Worm (Caenorhabditis elegans) whole organism, L4 larva: ENCODE measurements around the gene mrck-1.

Experiments used
- F26F4.8 ChIP-seq: fragments of 200-800 bp; sonication (Bioruptor generic); conservative IDR thresholded peaks from 2 replicates; pipeline ENCODE4 v1.3.6; 2022; ENCODE audit warnings: missing genetic modification characterization, missing compliant biosample characterization
- F37D6.2 ChIP-seq: sonication (generic microtip); optimal IDR thresholded peaks from 2 replicates; lab custom pipeline; 2016; ENCODE audit warnings: mild to moderate bottlenecking, missing genetic modification characterization, missing compliant biosample characterization
- F49E8.2 ChIP-seq: sonication (generic microtip); optimal IDR thresholded peaks from 2 replicates; lab custom pipeline; 2016; ENCODE audit warnings: missing compliant biosample characterization, mild to moderate bottlenecking, missing genetic modification characterization, borderline replicate concordance
- T20F7.1 ChIP-seq: fragments of 200-800 bp; sonication (Bioruptor generic); optimal IDR thresholded peaks from 2 replicates; lab custom pipeline; 2018; ENCODE audit warnings: mild to moderate bottlenecking, missing genetic modification characterization, missing compliant biosample characterization
- T26A8.4 ChIP-seq: fragments of 200-800 bp; sonication (Bioruptor generic); IDR thresholded peaks from 2 replicates; pipeline ENCODE4 v1.3.6; 2022; ENCODE audit warnings: missing genetic modification characterization, missing compliant biosample characterization
- Y105C5A.15 ChIP-seq: fragments of 200-800 bp; sonication (Bioruptor generic); IDR thresholded peaks from 2 replicates; pipeline ENCODE4 v1.3.6; 2022; ENCODE audit warnings: missing genetic modification characterization, missing compliant biosample characterization
- Y5F2A.4 ChIP-seq: fragments of 200-800 bp; sonication (Bioruptor generic); optimal IDR thresholded peaks from 2 replicates; lab custom pipeline; 2018; ENCODE audit warnings: mild to moderate bottlenecking, missing genetic modification characterization, missing compliant biosample characterization
- arid-1 ChIP-seq: fragments of 200-800 bp; sonication (Bioruptor generic); conservative IDR thresholded peaks from 2 replicates; pipeline ENCODE4 v1.3.6; 2022; ENCODE audit warnings: missing genetic modification reagents, missing genetic modification characterization, missing compliant biosample characterization
- ceh-82 ChIP-seq: sonication (generic microtip); optimal IDR thresholded peaks from 2 replicates; lab custom pipeline; 2017; ENCODE audit warnings: missing biosample characterization, missing genetic modification characterization
- ces-1 ChIP-seq: fragments of 150-350 bp; sonication (generic microtip); optimal IDR thresholded peaks from 4 replicates; lab custom pipeline; 2014; ENCODE audit warnings: missing biosample characterization, missing genetic modification reagents, missing genetic modification characterization
- ctbp-1 ChIP-seq: fragments of 200-800 bp; sonication (Bioruptor generic); IDR thresholded peaks from 2 replicates; pipeline ENCODE4 v1.3.6; 2022; ENCODE audit warnings: missing genetic modification reagents, missing genetic modification characterization, missing compliant biosample characterization
- daf-8 ChIP-seq: fragments of 200-800 bp; sonication (Bioruptor generic); IDR thresholded peaks from 2 replicates; pipeline ENCODE4 v1.3.6; 2022; ENCODE audit warnings: missing genetic modification characterization, missing compliant biosample characterization
- dmd-9 ChIP-seq: fragments of 200-800 bp; sonication (Bioruptor generic); IDR thresholded peaks from 2 replicates; pipeline ENCODE4 v1.3.6; 2022; ENCODE audit warnings: missing genetic modification reagents, missing genetic modification characterization, missing compliant biosample characterization
- duxl-1 ChIP-seq: sonication (generic microtip); optimal IDR thresholded peaks from 2 replicates; lab custom pipeline; 2016; ENCODE audit warnings: mild to moderate bottlenecking, missing genetic modification characterization, moderate library complexity, missing compliant biosample characterization; ENCODE audit not compliant: poor library complexity
- dve-1 ChIP-seq: sonication (generic microtip); optimal IDR thresholded peaks from 2 replicates; lab custom pipeline; 2017; ENCODE audit warnings: antibody characterized with exemption, mild to moderate bottlenecking, missing genetic modification characterization, missing compliant biosample characterization; ENCODE audit not compliant: insufficient read depth
- egl-27 ChIP-seq: sonication (generic microtip); optimal IDR thresholded peaks from 3 replicates; lab custom pipeline; 2017; ENCODE audit warnings: missing biosample characterization, missing genetic modification reagents, missing genetic modification characterization
- egl-43 ChIP-seq: fragments of 200-800 bp; sonication (Bioruptor generic); IDR thresholded peaks from 2 replicates; pipeline ENCODE4 v1.3.6; 2022; ENCODE audit warnings: missing genetic modification reagents, missing genetic modification characterization, missing compliant biosample characterization
- fkh-10 ChIP-seq: fragments of 150-350 bp; optimal IDR thresholded peaks from 2 replicates; lab custom pipeline; 2014; ENCODE audit warnings: missing biosample characterization, missing genetic modification reagents, missing genetic modification characterization
- hif-1 ChIP-seq, 2 experiments: sonication (generic microtip); optimal IDR thresholded peaks; 2 replicates each; lab custom pipeline; 2016 to 2017; ENCODE audit warnings: missing compliant biosample characterization in 2 of 2, missing genetic modification characterization in 2 of 2, missing genetic modification reagents in 2 of 2, missing genotype in 2 of 2, mild to moderate bottlenecking in 1 of 2
- hlh-11 ChIP-seq: fragments of 200-800 bp; sonication (Bioruptor generic); optimal IDR thresholded peaks from 2 replicates; lab custom pipeline; 2018; ENCODE audit warnings: mild to moderate bottlenecking, missing genetic modification characterization, missing compliant biosample characterization
- hlh-30 ChIP-seq: sonication (generic microtip); optimal IDR thresholded peaks from 2 replicates; lab custom pipeline; 2017; ENCODE audit warnings: antibody characterized with exemption, mild to moderate bottlenecking, missing genetic modification characterization, missing compliant biosample characterization; ENCODE audit not compliant: insufficient read depth
- lin-13 ChIP-seq: fragments of 150-350 bp; optimal IDR thresholded peaks from 2 replicates; lab custom pipeline; 2014; ENCODE audit warnings: missing biosample characterization, missing genetic modification reagents, missing genetic modification characterization
- lin-38 ChIP-seq: fragments of 200-800 bp; sonication (Bioruptor generic); IDR thresholded peaks from 2 replicates; pipeline ENCODE4 v1.3.6; 2022; ENCODE audit warnings: missing genetic modification reagents, missing genetic modification characterization, missing compliant biosample characterization
- lin-39 ChIP-seq: fragments of 150-350 bp; optimal IDR thresholded peaks from 2 replicates; lab custom pipeline; 2014; ENCODE audit warnings: missing biosample characterization, missing genetic modification reagents, missing genetic modification characterization
- lir-3 ChIP-seq: sonication (generic microtip); optimal IDR thresholded peaks from 2 replicates; lab custom pipeline; 2016; ENCODE audit warnings: mild to moderate bottlenecking, missing genetic modification characterization, missing compliant biosample characterization
- madf-9 ChIP-seq: fragments of 200-800 bp; sonication (Bioruptor generic); conservative IDR thresholded peaks from 2 replicates; pipeline ENCODE4 v1.3.6; 2022; ENCODE audit warnings: missing genetic modification reagents, missing genetic modification characterization, missing compliant biosample characterization
- mdl-1 ChIP-seq, 2 experiments: fragments of 150-350 bp in 1 of 2; sonication (generic microtip) in 1 of 2; optimal IDR thresholded peaks; 2 replicates each; lab custom pipeline; 2014 to 2017; ENCODE audit warnings: missing biosample characterization in 2 of 2, missing genetic modification characterization in 2 of 2
- mxl-2 ChIP-seq: fragments of 200-800 bp; sonication (Bioruptor generic); conservative IDR thresholded peaks from 2 replicates; pipeline ENCODE4 v1.3.6; 2022; ENCODE audit warnings: missing genetic modification reagents, missing genetic modification characterization, missing compliant biosample characterization
- mxl-3 ChIP-seq: fragments of 200-800 bp; sonication (Bioruptor generic); optimal IDR thresholded peaks from 2 replicates; lab custom pipeline; 2018; ENCODE audit warnings: mild to moderate bottlenecking, missing genetic modification characterization, missing compliant biosample characterization
- nhr-10 ChIP-seq: fragments of 150-350 bp; optimal IDR thresholded peaks from 2 replicates; lab custom pipeline; 2014; ENCODE audit warnings: missing biosample characterization, missing genetic modification characterization
- nhr-102 ChIP-seq: sonication (generic microtip); optimal IDR thresholded peaks from 2 replicates; lab custom pipeline; 2016; ENCODE audit warnings: mild to moderate bottlenecking, missing genetic modification characterization, moderate library complexity, missing compliant biosample characterization
- nhr-11 ChIP-seq: fragments of 150-350 bp; optimal IDR thresholded peaks from 2 replicates; lab custom pipeline; 2014; ENCODE audit warnings: missing biosample characterization, missing genetic modification characterization
- nhr-25 ChIP-seq: sonication (generic microtip); optimal IDR thresholded peaks from 2 replicates; lab custom pipeline; 2017; ENCODE audit warnings: missing genetic modification characterization, mild to moderate bottlenecking, missing compliant biosample characterization, antibody characterized with exemption, moderate library complexity, borderline replicate concordance; ENCODE audit not compliant: insufficient read depth
- nhr-28 ChIP-seq: fragments of 150-350 bp; optimal IDR thresholded peaks from 2 replicates; lab custom pipeline; 2014; ENCODE audit warnings: missing biosample characterization, missing genetic modification characterization
- nhr-41 ChIP-seq: fragments of 200-800 bp; sonication (Bioruptor generic); IDR thresholded peaks from 2 replicates; pipeline ENCODE4 v1.3.6; 2022; ENCODE audit warnings: missing genetic modification reagents, missing genetic modification characterization, missing compliant biosample characterization
- nhr-6 ChIP-seq: fragments of 150-350 bp; optimal IDR thresholded peaks from 2 replicates; lab custom pipeline; 2014; ENCODE audit warnings: missing biosample characterization, missing genetic modification characterization
- nhr-77 ChIP-seq: fragments of 150-350 bp; optimal IDR thresholded peaks from 2 replicates; lab custom pipeline; 2014; ENCODE audit warnings: missing biosample characterization, missing genetic modification characterization
- pha-4 ChIP-seq, 2 experiments: fragments of 150-350 bp in 1 of 2; fragments of 200-800 bp in 1 of 2; sonication (Bioruptor generic) in 1 of 2; IDR thresholded peaks in 1 of 2; optimal IDR thresholded peaks in 1 of 2; 2 replicates each; pipeline versions ENCODE4 v1.3.6 to Lab custom; 2014 to 2022; ENCODE audit warnings: missing genetic modification characterization in 2 of 2, missing genetic modification reagents in 2 of 2, missing biosample characterization in 1 of 2, missing compliant biosample characterization in 1 of 2
- pqm-1 ChIP-seq: sonication (generic microtip); optimal IDR thresholded peaks from 2 replicates; lab custom pipeline; 2017; ENCODE audit warnings: missing biosample characterization, missing genetic modification characterization
- saeg-2 ChIP-seq: fragments of 200-800 bp; sonication (Bioruptor generic); IDR thresholded peaks from 2 replicates; pipeline ENCODE4 v1.3.6; 2022; ENCODE audit warnings: missing genetic modification reagents, missing genetic modification characterization, missing compliant biosample characterization
- skn-1 ChIP-seq: fragments of 150-350 bp; optimal IDR thresholded peaks from 2 replicates; lab custom pipeline; 2014; ENCODE audit warnings: missing biosample characterization, missing genetic modification characterization
- snpc-4 ChIP-seq: fragments of 150-350 bp; optimal IDR thresholded peaks from 2 replicates; lab custom pipeline; 2014; ENCODE audit warnings: missing biosample characterization, missing genetic modification characterization
- unc-130 ChIP-seq: sonication (generic microtip); optimal IDR thresholded peaks from 2 replicates; lab custom pipeline; 2016; ENCODE audit warnings: missing genetic modification reagents, missing genetic modification characterization, missing compliant biosample characterization
- unc-62 ChIP-seq, 3 experiments: fragments of 150-350 bp in 1 of 3; sonication (generic microtip); optimal IDR thresholded peaks in 2 of 3; peaks in 1 of 3; 1 replicate in 1 of 3; 2 replicates in 2 of 3; lab custom pipeline; 2014 to 2017; ENCODE audit warnings: missing biosample characterization in 3 of 3, missing genetic modification characterization in 3 of 3, missing genetic modification reagents in 3 of 3, missing genotype in 1 of 3
- zfp-3 ChIP-seq: fragments of 200-800 bp; sonication (Bioruptor generic); conservative IDR thresholded peaks from 2 replicates; pipeline ENCODE4 v1.3.6; 2022; ENCODE audit warnings: missing genetic modification reagents, missing genetic modification characterization, missing compliant biosample characterization
- zip-2 ChIP-seq: fragments of 150-350 bp; optimal IDR thresholded peaks from 2 replicates; lab custom pipeline; 2014; ENCODE audit warnings: missing biosample characterization, missing genetic modification characterization

Gene mrck-1

DNA sequence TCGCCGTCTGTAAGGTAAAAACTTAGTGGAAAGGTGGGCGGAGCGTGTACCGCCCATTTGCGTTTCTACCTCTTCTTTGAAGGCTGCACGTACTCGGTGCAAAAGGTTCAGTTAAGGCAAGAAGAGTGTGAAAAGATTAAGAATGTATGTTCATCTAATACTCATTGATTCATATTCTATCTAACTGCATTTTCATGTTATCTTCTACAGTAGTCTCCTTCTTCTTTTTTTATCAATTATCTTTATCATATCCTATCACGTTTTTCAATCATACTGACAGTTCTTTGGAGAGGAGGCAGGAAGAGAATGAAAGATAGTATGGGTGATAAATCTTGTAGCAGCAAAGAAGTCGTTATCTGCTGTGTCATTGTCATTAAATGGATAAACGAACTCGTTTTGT, 19.7 kb downstream of the mrck-1 start (continued):
- TF ChIP-seq unc-62 (GFP tag; optimal IDR thresholded peaks at IDR 0.05 in 1 of 2; lab: Kevin White, UChicago) (peak in 1 of 2 experiments; percentile 98), unc-62 (tag; optimal IDR thresholded peaks at IDR 0.05; lab: Kevin White, UChicago) (no peak), hlh-30 (tag; lab: Kevin White, UChicago) (peak; percentile 67), lin-13 (GFP tag; lab: Kevin White, UChicago) (no peak), mxl-2 (no peak), mxl-3 (GFP tag; lab: Kevin White, UChicago) (peak; percentile 78), nhr-102 (peak; percentile 4), ctbp-1 (GFP tag; lab: Robert Waterston, UW) (no peak), F26F4.8 (GFP tag; lab: Robert Waterston, UW) (no peak), nhr-10 (tag; lab: Kevin White, UChicago) (peak; percentile 29), Y5F2A.4 (GFP tag; lab: Kevin White, UChicago) (no peak), nhr-28 (peak; percentile 86), skn-1 (no peak), saeg-2 (GFP tag; lab: Robert Waterston, UW) (0 out of 2 replicates have a peak, but pooled peaks have one; percentile 15), hif-1 (tag; optimal IDR thresholded peaks at IDR 0.05; lab: Kevin White, UChicago) (peak; percentile 86 to 97)

DNA sequence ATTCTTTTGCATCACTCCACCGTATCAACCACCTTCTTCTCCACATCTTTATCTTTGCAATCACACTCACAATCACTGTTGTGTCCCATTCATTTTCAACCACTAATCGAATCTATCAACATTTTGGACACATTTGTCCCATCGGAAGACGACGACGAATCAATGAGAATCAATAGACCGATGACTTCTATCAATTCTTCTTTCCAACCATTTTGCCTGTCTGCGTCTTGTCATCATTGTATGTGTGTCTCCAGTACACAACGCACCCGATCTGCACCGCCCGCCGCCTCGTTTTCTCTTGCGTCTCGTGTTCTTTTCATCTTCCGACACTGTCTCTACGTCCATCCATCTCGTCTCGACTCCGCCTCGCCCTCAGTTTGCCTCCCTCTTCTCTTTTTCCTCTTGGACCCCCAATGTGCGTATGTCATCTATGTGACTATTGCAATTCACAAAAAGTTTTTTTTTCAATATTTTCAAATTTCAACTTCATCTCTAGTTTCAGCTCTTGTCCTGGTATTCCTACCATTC, 20.6 kb downstream of the mrck-1 start, which contains the start of gene dmd-7:
Gene dmd-7, plus strand, starts transcription at position 478 of the 528 bp plus-strand sequence.
- TF ChIP-seq F49E8.2 (tag; lab: Kevin White, UChicago), result no peak
- no peak for TF ChIP-seq ceh-82 (tag; lab: Kevin White, UChicago)
- 0 out of 2 replicates have a peak, but pooled peaks have one; percentile 14 for TF ChIP-seq egl-43
- peak; percentile 69; the same call in 1 of the 2 replicates for TF ChIP-seq saeg-2 (GFP tag; lab: Robert Waterston, UW)
- TF ChIP-seq fkh-10 (GFP tag; lab: Kevin White, UChicago), result no peak
- no peak for TF ChIP-seq nhr-41
- TF ChIP-seq lin-38 (GFP tag; lab: Robert Waterston, UW), result no peak
- no peak for TF ChIP-seq zip-2 (tag; lab: Kevin White, UChicago)
- TF ChIP-seq F37D6.2 (tag; lab: Kevin White, UChicago), result peak; percentile 8
- no peak for TF ChIP-seq lir-3 (tag; lab: Kevin White, UChicago)
- TF ChIP-seq dmd-9 (GFP tag; lab: Robert Waterston, UW), result no peak
- peak; percentile 81 to 95 for TF ChIP-seq mdl-1 (tag; optimal IDR thresholded peaks at IDR 0.05; lab: Kevin White, UChicago)
- peak; percentile 96 for TF ChIP-seq hlh-11
- peak; percentile 89 for TF ChIP-seq nhr-28
- TF ChIP-seq duxl-1, result no peak
- peak; percentile 89 for TF ChIP-seq nhr-6 (tag; lab: Kevin White, UChicago)
- peak; percentile 1 for TF ChIP-seq pqm-1 (tag; lab: Kevin White, UChicago)
- TF ChIP-seq madf-9, result peak; percentile 49; the same call in 1 of the 2 replicates
- no peak for TF ChIP-seq snpc-4 (tag; lab: Kevin White, UChicago)
- no peak for TF ChIP-seq Y105C5A.15 (GFP tag; lab: Robert Waterston, UW)
- TF ChIP-seq unc-62 (GFP tag; optimal IDR thresholded peaks at IDR 0.05 in 1 of 2; lab: Kevin White, UChicago), result peak in 1 of 2 experiments; percentile 94
- TF ChIP-seq unc-62 (tag; optimal IDR thresholded peaks at IDR 0.05; lab: Kevin White, UChicago), result no peak
- peak; percentile 68 for TF ChIP-seq lin-13 (GFP tag; lab: Kevin White, UChicago)
- TF ChIP-seq egl-27 (tag; lab: Kevin White, UChicago), result no peak
- TF ChIP-seq unc-130 (GFP tag; lab: Kevin White, UChicago), result no peak
- peak; percentile 76 for TF ChIP-seq nhr-11 (tag; lab: Kevin White, UChicago)
- TF ChIP-seq T20F7.1 (GFP tag; lab: Kevin White, UChicago), result no peak
- no peak for TF ChIP-seq Y5F2A.4 (GFP tag; lab: Kevin White, UChicago)
- TF ChIP-seq nhr-10 (tag; lab: Kevin White, UChicago), result peak; percentile 90
- peak; percentile 85 for TF ChIP-seq nhr-77 (tag; lab: Kevin White, UChicago)
- no peak for TF ChIP-seq lin-39 (tag; lab: Kevin White, UChicago)
- no peak for TF ChIP-seq zfp-3 (GFP tag; lab: Robert Waterston, UW)
- no peak for TF ChIP-seq daf-8 (GFP tag; lab: Robert Waterston, UW)
- peak; percentile 61; the same call in 1 of the 2 replicates for TF ChIP-seq pha-4 (GFP tag; IDR thresholded peaks at IDR 0.05; lab: Robert Waterston, UW)
- no peak for TF ChIP-seq pha-4 (tag; optimal IDR thresholded peaks at IDR 0.05; lab: Kevin White, UChicago)
- no peak for TF ChIP-seq ces-1
- no peak for TF ChIP-seq arid-1 (GFP tag; lab: Robert Waterston, UW)
- peak; percentile 67; the same call in 1 of the 2 replicates for TF ChIP-seq T26A8.4
- TF ChIP-seq nhr-25 (tag; lab: Kevin White, UChicago), result peak; percentile 94
- TF ChIP-seq dve-1 (tag; lab: Kevin White, UChicago), result peak; percentile 75
